Worm (Caenorhabditis elegans): ENCODE measurements around the gene R13A5.7.

ce11 chrIII:7544211-7544610, 25.7 kb downstream of the R13A5.7 start:
- TF ChIP-seq B0035.1 (tag; optimal IDR thresholded peaks at IDR 0.05) (no peak), madf-8 (GFP tag; conservative IDR thresholded peaks at IDR 0.05) (no peak), dpl-1 (GFP tag; optimal IDR thresholded peaks at IDR 0.05) (no peak), hrde-1 (tag; optimal IDR thresholded peaks at IDR 0.05; ENCODE audit: borderline replicate concordance) (no peak)
